Fruit fly (Drosophila melanogaster) whole organism, embryonic: ENCODE data around the gene CG10089.

Experiments used
- Awh ChIP-seq: fragments of 200-800 bp; sonication (Bioruptor generic); IDR thresholded peaks from 2 replicates; pipeline ENCODE4, ENCODE4 v1.3.6; 2022; ENCODE audit warnings: missing biosample characterization, missing genetic modification characterization
- B-H1 ChIP-seq: fragments of 200-800 bp; sonication (Bioruptor generic); IDR thresholded peaks from 3 replicates; pipeline ENCODE4 v1.3.6; 2022; ENCODE audit warnings: missing biosample characterization, missing genetic modification characterization
- CG10147 ChIP-seq: fragments of 200-800 bp; sonication (Bioruptor generic); optimal IDR thresholded peaks from 2 replicates; lab custom pipeline; 2019; ENCODE audit warnings: missing biosample characterization, mild to moderate bottlenecking, missing genetic modification characterization, moderate library complexity
- CG1024 ChIP-seq: fragments of 200-800 bp; sonication (Bioruptor generic); IDR thresholded peaks from 2 replicates; pipeline ENCODE4 v1.3.6; 2022; ENCODE audit warnings: missing biosample characterization, missing genetic modification characterization
- CG10366 ChIP-seq: fragments of 200-800 bp; sonication (Bioruptor generic); IDR thresholded peaks from 2 replicates; pipeline ENCODE4 v1.3.6; 2022; ENCODE audit warnings: missing biosample characterization, missing genetic modification characterization
- CG10543 ChIP-seq: fragments of 200-800 bp; sonication (Bioruptor generic); optimal IDR thresholded peaks from 3 replicates; lab custom pipeline; 2017; ENCODE audit warnings: missing biosample characterization, mild to moderate bottlenecking, missing genetic modification characterization, moderate library complexity
- CG11085 ChIP-seq: fragments of 200-800 bp; sonication (Bioruptor generic); IDR thresholded peaks from 2 replicates; pipeline ENCODE4 v1.3.6; 2022; ENCODE audit warnings: missing biosample characterization, missing genetic modification characterization
- CG11456 ChIP-seq: fragments of 200-800 bp; sonication (Bioruptor generic); IDR thresholded peaks from 3 replicates; pipeline ENCODE4 v1.3.6; 2022; ENCODE audit warnings: missing biosample characterization, missing genetic modification characterization
- CG15601 ChIP-seq: fragments of 200-800 bp; sonication (Bioruptor generic); optimal IDR thresholded peaks from 3 replicates; lab custom pipeline; 2019; ENCODE audit warnings: missing biosample characterization, mild to moderate bottlenecking, missing genetic modification characterization, moderate library complexity
- CG17612 ChIP-seq: fragments of 200-800 bp; sonication (Bioruptor generic); IDR thresholded peaks from 2 replicates; pipeline ENCODE4 v1.3.6; 2022; ENCODE audit warnings: missing biosample characterization, missing genetic modification characterization
- CG17912 ChIP-seq: fragments of 200-800 bp; sonication (Bioruptor generic); optimal IDR thresholded peaks from 2 replicates; lab custom pipeline; 2018; ENCODE audit warnings: missing biosample characterization, mild to moderate bottlenecking, missing genetic modification characterization
- CG1792 ChIP-seq: fragments of 200-800 bp; sonication (Bioruptor generic); optimal IDR thresholded peaks from 2 replicates; lab custom pipeline; 2016; ENCODE audit warnings: missing biosample characterization, missing genetic modification characterization
- CG18262 ChIP-seq: fragments of 200-800 bp; optimal IDR thresholded peaks from 3 replicates; lab custom pipeline; 2019; ENCODE audit warnings: missing biosample characterization, mild to moderate bottlenecking, missing genetic modification characterization, moderate library complexity
- CG2202 ChIP-seq: fragments of 200-800 bp; sonication (Bioruptor generic); optimal IDR thresholded peaks from 2 replicates; lab custom pipeline; 2018; ENCODE audit warnings: missing biosample characterization, mild to moderate bottlenecking, missing genetic modification characterization
- CG3065 ChIP-seq: fragments of 200-800 bp; sonication (Bioruptor generic); optimal IDR thresholded peaks from 2 replicates; lab custom pipeline; 2016; ENCODE audit warnings: missing biosample characterization, missing genetic modification characterization
- CG31441 ChIP-seq: fragments of 200-800 bp; sonication (Bioruptor generic); IDR thresholded peaks from 2 replicates; pipeline ENCODE4 v1.3.6; 2022; ENCODE audit warnings: missing biosample characterization, missing genetic modification characterization
- CG4404 ChIP-seq: fragments of 200-800 bp; sonication (Bioruptor generic); IDR thresholded peaks from 2 replicates; pipeline ENCODE4 v1.3.6; 2022; ENCODE audit warnings: missing biosample characterization, missing genetic modification characterization
- CG6272 ChIP-seq: fragments of 200-800 bp; sonication (Bioruptor generic); IDR thresholded peaks from 2 replicates; pipeline ENCODE4 v1.3.6; 2022; ENCODE audit warnings: missing biosample characterization, missing genetic modification characterization
- CG7556 ChIP-seq: fragments of 200-800 bp; sonication (Bioruptor generic); optimal IDR thresholded peaks from 2 replicates; lab custom pipeline; 2017; ENCODE audit warnings: missing biosample characterization, mild to moderate bottlenecking, missing genetic modification characterization
- CG7928 ChIP-seq: fragments of 200-800 bp; sonication (Bioruptor generic); optimal IDR thresholded peaks from 2 replicates; lab custom pipeline; 2017; ENCODE audit warnings: missing biosample characterization, mild to moderate bottlenecking, missing genetic modification characterization
- CG7987 ChIP-seq: fragments of 200-800 bp; sonication (Bioruptor generic); optimal IDR thresholded peaks from 2 replicates; lab custom pipeline; 2018; ENCODE audit warnings: missing biosample characterization, mild to moderate bottlenecking, missing genetic modification characterization, moderate library complexity
- CkIIα-i1 ChIP-seq: fragments of 200-800 bp; sonication (Bioruptor generic); IDR thresholded peaks from 2 replicates; pipeline ENCODE4 v1.3.6; 2022; ENCODE audit warnings: missing biosample characterization, missing genetic modification characterization
- Dfd ChIP-seq, 2 experiments: fragments of >200 bp; optimal IDR thresholded peaks; 2 replicates each; lab custom pipeline; 2017; ENCODE audit warnings: missing biosample characterization in 2 of 2, missing genetic modification characterization in 2 of 2
- Fer1 ChIP-seq: fragments of 200-800 bp; sonication (Bioruptor generic); optimal IDR thresholded peaks from 2 replicates; lab custom pipeline; 2017; ENCODE audit warnings: missing biosample characterization, mild to moderate bottlenecking, missing genetic modification characterization
- Lhr ChIP-seq: fragments of 200-800 bp; sonication (Bioruptor generic); optimal IDR thresholded peaks from 3 replicates; lab custom pipeline; 2017; ENCODE audit warnings: mild to moderate bottlenecking, missing biosample characterization, missing genetic modification reagents, missing genetic modification characterization
- Mrtf ChIP-seq: fragments of 200-800 bp; sonication (Bioruptor generic); IDR thresholded peaks from 3 replicates; pipeline ENCODE4 v1.3.6; 2022; ENCODE audit warnings: missing biosample characterization, missing genetic modification characterization
- Nf-YB ChIP-seq: fragments of 200-800 bp; sonication (Bioruptor generic); optimal IDR thresholded peaks from 3 replicates; lab custom pipeline; 2019; ENCODE audit warnings: missing biosample characterization, mild to moderate bottlenecking, missing genetic modification characterization, moderate library complexity
- Pdp1 ChIP-seq, 2 experiments: fragments of 200-800 bp; sonication (Bioruptor generic); optimal IDR thresholded peaks; 3 replicates each; lab custom pipeline; 2016; ENCODE audit warnings: missing biosample characterization in 2 of 2, missing genetic modification characterization in 2 of 2, mild to moderate bottlenecking in 1 of 2, moderate library complexity in 1 of 2
- Xbp1 ChIP-seq: fragments of 200-800 bp; sonication (Bioruptor generic); optimal IDR thresholded peaks from 3 replicates; lab custom pipeline; 2016; ENCODE audit warnings: missing biosample characterization, mild to moderate bottlenecking, missing genetic modification characterization
- ab ChIP-seq: fragments of 200-800 bp; sonication (Bioruptor generic); optimal IDR thresholded peaks from 2 replicates; lab custom pipeline; 2016; ENCODE audit warnings: missing biosample characterization, missing genetic modification characterization
- amos ChIP-seq: fragments of 200-800 bp; sonication (Bioruptor generic); IDR thresholded peaks from 2 replicates; pipeline ENCODE4 v1.3.6; 2022; ENCODE audit warnings: missing biosample characterization, missing genetic modification characterization; ENCODE audit not compliant: partially characterized antibody
- bigmax ChIP-seq: fragments of 200-800 bp; sonication (Bioruptor generic); optimal IDR thresholded peaks from 2 replicates; lab custom pipeline; 2018; ENCODE audit warnings: missing biosample characterization, mild to moderate bottlenecking, missing genetic modification characterization
- dysf ChIP-seq: fragments of 200-800 bp; sonication (Bioruptor generic); IDR thresholded peaks from 3 replicates; pipeline ENCODE4 v1.3.6; 2022; ENCODE audit warnings: missing biosample characterization, missing genetic modification characterization
- ewg ChIP-seq: fragments of 200-800 bp; sonication (Bioruptor generic); optimal IDR thresholded peaks from 3 replicates; lab custom pipeline; 2017; ENCODE audit warnings: mild to moderate bottlenecking, missing biosample characterization, missing genetic modification reagents, missing genetic modification characterization
- fd96Cb ChIP-seq: fragments of 200-800 bp; sonication (Bioruptor generic); optimal IDR thresholded peaks from 2 replicates; lab custom pipeline; 2018; ENCODE audit warnings: missing biosample characterization, mild to moderate bottlenecking, missing genetic modification characterization, moderate library complexity
- grau ChIP-seq: fragments of 200-800 bp; optimal IDR thresholded peaks from 3 replicates; lab custom pipeline; 2019; ENCODE audit warnings: missing biosample characterization, mild to moderate bottlenecking, missing genetic modification characterization, moderate library complexity
- hth ChIP-seq: fragments of >200 bp; optimal IDR thresholded peaks from 2 replicates; lab custom pipeline; 2017; ENCODE audit warnings: inconsistent platforms
- klu ChIP-seq: fragments of 200-800 bp; sonication (Bioruptor generic); IDR thresholded peaks from 2 replicates; pipeline ENCODE4 v1.3.6; 2022; ENCODE audit warnings: missing biosample characterization, missing genetic modification characterization
- luna ChIP-seq: fragments of 200-800 bp; sonication (Bioruptor generic); optimal IDR thresholded peaks from 2 replicates; lab custom pipeline; 2016; ENCODE audit warnings: missing biosample characterization, missing genetic modification characterization
- maf-S ChIP-seq: fragments of 200-800 bp; sonication (Bioruptor generic); optimal IDR thresholded peaks from 2 replicates; lab custom pipeline; 2016; ENCODE audit warnings: missing biosample characterization, missing genetic modification characterization
- pho ChIP-seq: fragments of 200-800 bp; sonication (Bioruptor generic); optimal IDR thresholded peaks from 2 replicates; lab custom pipeline; 2016; ENCODE audit warnings: missing biosample characterization, missing genetic modification characterization
- pita ChIP-seq: fragments of 200-800 bp; sonication (Bioruptor generic); optimal IDR thresholded peaks from 2 replicates; lab custom pipeline; 2017; ENCODE audit warnings: missing biosample characterization, mild to moderate bottlenecking, missing genetic modification characterization
- ro ChIP-seq: fragments of 200-800 bp; sonication (Bioruptor generic); IDR thresholded peaks from 2 replicates; pipeline ENCODE4 v1.3.6; 2022; ENCODE audit warnings: missing biosample characterization, missing genetic modification characterization
- sc ChIP-seq, 3 experiments: fragments of >200 bp in 2 of 3; fragments of 200-800 bp in 1 of 3; sonication (Bioruptor generic) in 1 of 3; optimal IDR thresholded peaks; 2 replicates in 2 of 3; 3 replicates in 1 of 3; lab custom pipeline; 2017; ENCODE audit warnings: mild to moderate bottlenecking in 1 of 3, missing biosample characterization in 1 of 3, missing genetic modification characterization in 1 of 3, missing genetic modification reagents in 1 of 3
- seq ChIP-seq: fragments of 200-800 bp; sonication (Bioruptor generic); IDR thresholded peaks from 2 replicates; pipeline ENCODE4 v1.3.6; 2022; ENCODE audit warnings: missing biosample characterization, missing genetic modification characterization
- sima ChIP-seq: fragments of 200-800 bp; sonication (Bioruptor generic); optimal IDR thresholded peaks from 2 replicates; lab custom pipeline; 2016; ENCODE audit warnings: missing biosample characterization, missing genetic modification characterization
- sisA ChIP-seq: fragments of 200-800 bp; sonication (Bioruptor generic); IDR thresholded peaks from 2 replicates; pipeline ENCODE4 v1.3.6; 2022; ENCODE audit warnings: missing biosample characterization, missing genetic modification characterization
- tna ChIP-seq: fragments of 200-800 bp; sonication (Bioruptor generic); IDR thresholded peaks from 2 replicates; pipeline ENCODE4 v1.3.6; 2022; ENCODE audit warnings: missing biosample characterization, missing genetic modification characterization; ENCODE audit not compliant: partially characterized antibody
- vfl ChIP-seq: fragments of 200-800 bp; sonication (Bioruptor generic); optimal IDR thresholded peaks from 2 replicates; lab custom pipeline; 2016; ENCODE audit warnings: missing biosample characterization, missing genetic modification characterization
- yki ChIP-seq: fragments of >200 bp; optimal IDR thresholded peaks from 3 replicates; lab custom pipeline; 2018

CG10089 gene

dm6 chr3L:13450177-13450793, 24.3 kb downstream of the CG10089 start, which contains the start of the genes JMJD7 and CG10738 (continued):
- TF ChIP-seq CG11456 (peak; percentile 86), bigmax (no peak), Dfd (GFP tag; optimal IDR thresholded peaks at IDR 0.05; lab: Kevin White, UChicago) (no peak), CG4404 (GFP tag; lab: Robert Waterston, UW) (no peak), B-H1 (GFP tag; lab: Robert Waterston, UW) (peak; percentile 56; the same call in 2 of the 3 replicates), yki (lab: Kevin White, UChicago) (no peak), CG18262 (peak; percentile 51), CG7556 (GFP tag; lab: Kevin White, UChicago) (no peak), CG31441 (GFP tag; lab: Robert Waterston, UW) (peak; percentile 51; the same call in 1 of the 2 replicates), CG3065 (GFP tag; lab: Kevin White, UChicago) (no peak), CG10147 (GFP tag; lab: Kevin White, UChicago) (peak; percentile 75), CG15601 (tag; lab: Kevin White, UChicago) (no peak), CG10543 (GFP tag; lab: Kevin White, UChicago) (peak; percentile 87), CG1024 (GFP tag; lab: Robert Waterston, UW) (peak; percentile 77), Pdp1 (GFP tag; optimal IDR thresholded peaks at IDR 0.05; lab: Kevin White, UChicago) (no peak), sc (optimal IDR thresholded peaks at IDR 0.05; lab: Kevin White, UChicago) (no peak), sc (GFP tag; optimal IDR thresholded peaks at IDR 0.05; lab: Kevin White, UChicago) (no peak), klu (GFP tag; lab: Robert Waterston, UW) (peak; percentile 70), hth (lab: Kevin White, UChicago) (no peak), Awh (GFP tag; lab: Robert Waterston, UW) (peak; percentile 58; the same call in 1 of the 2 replicates), ab (GFP tag; lab: Kevin White, UChicago) (no peak), Xbp1 (GFP tag; lab: Kevin White, UChicago) (peak; percentile 57), Nf-YB (no peak), pho (no peak), maf-S (GFP tag; lab: Kevin White, UChicago) (no peak), luna (GFP tag; lab: Kevin White, UChicago) (no peak), ro (0 out of 2 replicates have a peak, but pooled peaks have one; percentile 16), CG2202 (no peak), ewg (GFP tag; lab: Kevin White, UChicago) (no peak), CG6272 (GFP tag; lab: Robert Waterston, UW) (peak; percentile 69; the same call in 1 of the 2 replicates), grau (tag; lab: Kevin White, UChicago) (peak; percentile 30), Mrtf (GFP tag; lab: Robert Waterston, UW) (peak; percentile 60), sisA (GFP tag; lab: Robert Waterston, UW) (peak; percentile 70; the same call in 1 of the 2 replicates), CG17612 (GFP tag; lab: Robert Waterston, UW) (no peak), CG1792 (GFP tag; lab: Kevin White, UChicago) (no peak), CG7928 (peak; percentile 43), amos (GFP tag; lab: Robert Waterston, UW) (no peak), fd96Cb (tag; lab: Kevin White, UChicago) (peak; percentile 70), CG7987 (GFP tag; lab: Kevin White, UChicago) (peak; percentile 74), CG11085 (GFP tag; lab: Robert Waterston, UW) (peak; percentile 63), Lhr (GFP tag; lab: Kevin White, UChicago) (no peak), seq (GFP tag; lab: Robert Waterston, UW) (peak; percentile 36; the same call in 1 of the 2 replicates), vfl (no peak), pita (GFP tag; lab: Kevin White, UChicago) (no peak), dysf (GFP tag; lab: Robert Waterston, UW) (peak; percentile 81), sima (GFP tag; lab: Kevin White, UChicago) (no peak), tna (GFP tag; lab: Robert Waterston, UW) (no peak), CG10366 (GFP tag; lab: Robert Waterston, UW) (peak; percentile 69), CkIIα-i1 (GFP tag; lab: Robert Waterston, UW) (no peak), CG17912 (GFP tag; lab: Kevin White, UChicago) (no peak), Fer1 (peak; percentile 82)
